Worm (Caenorhabditis elegans) whole organism, young adult: ENCODE measurements around the gene arrd-19.

Source experiments
- B0019.2 ChIP-seq: fragments of 200-800 bp; sonication (Bioruptor generic); conservative IDR thresholded peaks from 2 replicates; pipeline ENCODE4 v1.3.6; 2022; ENCODE audit warnings: missing genetic modification reagents, missing genetic modification characterization, missing compliant biosample characterization
- D2030.7 ChIP-seq: fragments of 200-800 bp; sonication (Bioruptor generic); IDR thresholded peaks from 2 replicates; pipeline ENCODE4 v1.3.6; 2022; ENCODE audit warnings: missing genetic modification reagents, missing genetic modification characterization, missing compliant biosample characterization
- F10E7.11 ChIP-seq: sonication (generic microtip); optimal IDR thresholded peaks from 2 replicates; lab custom pipeline; 2017; ENCODE audit warnings: mild to moderate bottlenecking, missing genetic modification characterization, moderate library complexity, missing compliant biosample characterization
- F52B5.7 ChIP-seq: sonication (generic microtip); optimal IDR thresholded peaks from 2 replicates; lab custom pipeline; 2016; ENCODE audit warnings: mild to moderate bottlenecking, missing genetic modification characterization, missing compliant biosample characterization
- F55B11.4 ChIP-seq: sonication (generic microtip); optimal IDR thresholded peaks from 2 replicates; lab custom pipeline; 2016; ENCODE audit warnings: missing compliant biosample characterization, missing genetic modification characterization, borderline replicate concordance; ENCODE audit not compliant: insufficient read depth
- Y67H2A.10 ChIP-seq: fragments of 200-800 bp; sonication (Bioruptor generic); conservative IDR thresholded peaks from 2 replicates; pipeline ENCODE4 v1.3.6; 2022; ENCODE audit warnings: missing genetic modification reagents, missing genetic modification characterization, missing compliant biosample characterization
- aptf-2 ChIP-seq: fragments of 200-800 bp; sonication (Bioruptor generic); conservative IDR thresholded peaks from 2 replicates; pipeline ENCODE4 v1.3.6; 2022; ENCODE audit warnings: missing genetic modification reagents, missing genetic modification characterization, missing compliant biosample characterization
- aptf-3 ChIP-seq: fragments of 200-800 bp; sonication (Bioruptor generic); IDR thresholded peaks from 2 replicates; pipeline ENCODE4 v1.3.6; 2022; ENCODE audit warnings: missing genetic modification characterization, missing compliant biosample characterization
- bed-1 ChIP-seq: fragments of 200-800 bp; sonication (Bioruptor generic); IDR thresholded peaks from 2 replicates; pipeline ENCODE4 v1.3.6; 2022; ENCODE audit warnings: missing genetic modification reagents, missing genetic modification characterization, missing compliant biosample characterization
- ccch-3 ChIP-seq: fragments of 200-800 bp; sonication (Bioruptor generic); optimal IDR thresholded peaks from 2 replicates; lab custom pipeline; 2018; ENCODE audit warnings: mild to moderate bottlenecking, missing genetic modification characterization, missing compliant biosample characterization
- cebp-1 ChIP-seq, 2 experiments: fragments of 200-800 bp in 1 of 2; sonication (Bioruptor generic) in 1 of 2; sonication (generic microtip) in 1 of 2; IDR thresholded peaks in 1 of 2; optimal IDR thresholded peaks in 1 of 2; 2 replicates each; pipeline versions ENCODE4 v1.3.6 to Lab custom; 2017 to 2022; ENCODE audit warnings: missing compliant biosample characterization in 2 of 2, missing genetic modification characterization in 2 of 2, mild to moderate bottlenecking in 1 of 2, missing genetic modification reagents in 1 of 2, moderate library complexity in 1 of 2
- ceh-100 ChIP-seq: fragments of 200-800 bp; sonication (Bioruptor generic); IDR thresholded peaks from 2 replicates; pipeline ENCODE4 v1.3.6; 2022; ENCODE audit warnings: missing genetic modification reagents, missing genetic modification characterization, missing compliant biosample characterization
- ceh-91 ChIP-seq: fragments of 200-800 bp; sonication (Bioruptor generic); IDR thresholded peaks from 2 replicates; pipeline ENCODE4 v1.3.6; 2022; ENCODE audit warnings: missing genetic modification reagents, missing genetic modification characterization, missing compliant biosample characterization
- die-1 ChIP-seq: sonication (generic microtip); optimal IDR thresholded peaks from 2 replicates; lab custom pipeline; 2016; ENCODE audit warnings: missing genotype, mild to moderate bottlenecking, missing genetic modification characterization, missing compliant biosample characterization
- dpl-1 ChIP-seq: fragments of 150-350 bp; optimal IDR thresholded peaks from 2 replicates; lab custom pipeline; 2014; ENCODE audit warnings: missing biosample characterization, missing genetic modification reagents, missing genetic modification characterization
- egl-18 ChIP-seq: fragments of 200-800 bp; sonication (Bioruptor generic); IDR thresholded peaks from 2 replicates; pipeline ENCODE4 v1.3.6; 2022; ENCODE audit warnings: missing genetic modification reagents, missing genetic modification characterization, missing compliant biosample characterization
- egrh-3 ChIP-seq: fragments of 200-800 bp; sonication (Bioruptor generic); IDR thresholded peaks from 2 replicates; pipeline ENCODE4 v1.3.6; 2022; ENCODE audit warnings: missing genetic modification reagents, missing genetic modification characterization, missing compliant biosample characterization
- him-1 ChIP-seq: sonication (generic microtip); optimal IDR thresholded peaks from 2 replicates; lab custom pipeline; 2016; ENCODE audit warnings: missing genotype, missing genetic modification reagents, missing genetic modification characterization, missing compliant biosample characterization
- hlh-26 ChIP-seq: fragments of 200-800 bp; sonication (Bioruptor generic); conservative IDR thresholded peaks from 2 replicates; pipeline ENCODE4 v1.3.6; 2022; ENCODE audit warnings: missing genetic modification reagents, missing genetic modification characterization, missing compliant biosample characterization
- hmg-20 ChIP-seq: fragments of 200-800 bp; sonication (Bioruptor generic); IDR thresholded peaks from 2 replicates; pipeline ENCODE4 v1.3.6; 2022; ENCODE audit warnings: missing genetic modification reagents, missing genetic modification characterization, missing compliant biosample characterization
- let-607 ChIP-seq, 2 experiments: fragments of 200-800 bp in 1 of 2; sonication (Bioruptor generic) in 1 of 2; sonication (generic microtip) in 1 of 2; optimal IDR thresholded peaks; 2 replicates each; lab custom pipeline; 2016 to 2018; ENCODE audit warnings: mild to moderate bottlenecking in 2 of 2, missing compliant biosample characterization in 2 of 2, missing genetic modification characterization in 2 of 2, moderate library complexity in 2 of 2, missing genotype in 1 of 2
- madf-10 ChIP-seq: sonication (generic microtip); optimal IDR thresholded peaks from 2 replicates; lab custom pipeline; 2016; ENCODE audit warnings: mild to moderate bottlenecking, missing genetic modification characterization, missing compliant biosample characterization
- madf-3 ChIP-seq: fragments of 200-800 bp; sonication (Bioruptor generic); IDR thresholded peaks from 2 replicates; pipeline ENCODE4 v1.3.6; 2022; ENCODE audit warnings: missing genetic modification reagents, missing genetic modification characterization, missing compliant biosample characterization
- madf-6 ChIP-seq: fragments of 200-800 bp; sonication (Bioruptor generic); IDR thresholded peaks from 2 replicates; pipeline ENCODE4 v1.3.6; 2022; ENCODE audit warnings: missing genetic modification reagents, missing genetic modification characterization, missing compliant biosample characterization
- mcd-1 ChIP-seq: fragments of 200-800 bp; sonication (Bioruptor generic); IDR thresholded peaks from 2 replicates; pipeline ENCODE4 v1.3.6; 2022; ENCODE audit warnings: missing genetic modification reagents, missing genetic modification characterization, missing compliant biosample characterization
- mel-28 ChIP-seq: sonication (generic microtip); optimal IDR thresholded peaks from 2 replicates; lab custom pipeline; 2016; ENCODE audit warnings: borderline replicate concordance, mild to moderate bottlenecking, missing genetic modification characterization, missing compliant biosample characterization
- mes-4 ChIP-seq: sonication (generic microtip); optimal IDR thresholded peaks from 2 replicates; lab custom pipeline; 2016; ENCODE audit warnings: missing genotype, missing genetic modification characterization, missing compliant biosample characterization
- nhr-120 ChIP-seq: fragments of 200-800 bp; sonication (Bioruptor generic); IDR thresholded peaks from 2 replicates; pipeline ENCODE4 v1.3.6; 2022; ENCODE audit warnings: missing genetic modification characterization, missing compliant biosample characterization
- nhr-179 ChIP-seq: sonication (generic microtip); optimal IDR thresholded peaks from 2 replicates; lab custom pipeline; 2016; ENCODE audit warnings: mild to moderate bottlenecking, missing genetic modification characterization, missing compliant biosample characterization
- nhr-80 ChIP-seq: sonication (generic microtip); optimal IDR thresholded peaks from 2 replicates; lab custom pipeline; 2016; ENCODE audit warnings: missing genetic modification characterization, missing compliant biosample characterization
- sdz-38 ChIP-seq: sonication (generic microtip); optimal IDR thresholded peaks from 2 replicates; lab custom pipeline; 2016; ENCODE audit warnings: missing genotype, missing genetic modification characterization, missing compliant biosample characterization
- snpc-3.4 ChIP-seq: sonication (generic microtip); optimal IDR thresholded peaks from 2 replicates; lab custom pipeline; 2017; ENCODE audit warnings: missing genetic modification characterization, mild to moderate bottlenecking, missing compliant biosample characterization, antibody characterized with exemption, moderate library complexity, missing genotype, missing genetic modification reagents
- somi-1 ChIP-seq: fragments of 200-800 bp; sonication (Bioruptor generic); optimal IDR thresholded peaks from 2 replicates; lab custom pipeline; 2018; ENCODE audit warnings: mild to moderate bottlenecking, missing genetic modification characterization, missing compliant biosample characterization
- tlf-1 ChIP-seq: fragments of 200-800 bp; sonication (Bioruptor generic); optimal IDR thresholded peaks from 2 replicates; lab custom pipeline; 2018; ENCODE audit warnings: mild to moderate bottlenecking, missing genetic modification characterization, missing compliant biosample characterization
- unc-130 ChIP-seq: sonication (generic microtip); optimal IDR thresholded peaks from 2 replicates; lab custom pipeline; 2016; ENCODE audit warnings: missing genetic modification reagents, missing genetic modification characterization, missing compliant biosample characterization

arrd-19 gene

ce11 chrV:3297764-3298163, 17.6 kb downstream of the arrd-19 start, which contains the start of gene srx-122:
Gene srx-122, minus strand, starts transcription at chrV:3297864.
- TF ChIP-seq die-1 (tag; lab: Kevin White, UChicago) (no peak), ceh-100 (GFP tag; lab: Robert Waterston, UW) (no peak), mel-28 (tag; lab: Kevin White, UChicago) (no peak), snpc-3.4 (no peak), ccch-3 (GFP tag; lab: Kevin White, UChicago) (no peak), ceh-91 (GFP tag; lab: Robert Waterston, UW) (no peak), F55B11.4 (tag; lab: Kevin White, UChicago) (no peak), F52B5.7 (tag; lab: Kevin White, UChicago) (no peak), let-607 (tag; optimal IDR thresholded peaks at IDR 0.05; lab: Kevin White, UChicago) (no peak), aptf-3 (no peak), him-1 (no peak), madf-3 (no peak), Y67H2A.10 (GFP tag; lab: Robert Waterston, UW) (no peak), somi-1 (GFP tag; lab: Kevin White, UChicago) (no peak), nhr-179 (tag; lab: Kevin White, UChicago) (no peak), mes-4 (no peak)
- TF ChIP-seq, all 124 proteins: peak for 0

ce11 chrV:3295368-3295767, 19.9 kb downstream of the arrd-19 start:
- TF ChIP-seq F10E7.11 (tag; lab: Kevin White, UChicago), result no peak
- no peak for TF ChIP-seq nhr-120 (GFP tag; lab: Robert Waterston, UW)
- no peak for TF ChIP-seq madf-10 (tag; lab: Kevin White, UChicago)
- no peak for TF ChIP-seq dpl-1
- no peak for TF ChIP-seq nhr-80 (tag; lab: Kevin White, UChicago)
- TF ChIP-seq D2030.7 (GFP tag; lab: Robert Waterston, UW), result no peak
- no peak for TF ChIP-seq mel-28 (tag; lab: Kevin White, UChicago)
- TF ChIP-seq egl-18 (GFP tag; lab: Robert Waterston, UW), result no peak
- TF ChIP-seq B0019.2 (GFP tag; lab: Robert Waterston, UW), result no peak
- TF ChIP-seq unc-130, result no peak
- no peak for TF ChIP-seq sdz-38 (tag; lab: Kevin White, UChicago)
- no peak for TF ChIP-seq madf-6 (GFP tag; lab: Robert Waterston, UW)

- TF ChIP-seq hlh-26 (GFP tag; lab: Robert Waterston, UW) (no peak), cebp-1 (GFP tag; IDR thresholded peaks at IDR 0.05; lab: Robert Waterston, UW) (no peak), cebp-1 (tag; optimal IDR thresholded peaks at IDR 0.05; lab: Kevin White, UChicago) (no peak), hmg-20 (GFP tag; lab: Robert Waterston, UW) (no peak), mcd-1 (GFP tag; lab: Robert Waterston, UW) (no peak), tlf-1 (GFP tag; lab: Kevin White, UChicago) (no peak), egrh-3 (no peak)
Measured at ce11 chrV:3289267-3289666, 26.0 kb downstream of the arrd-19 start, which contains the start of gene F35F10.6. Gene F35F10.6, minus strand, starts transcription at chrV:3289367.

DNA sequence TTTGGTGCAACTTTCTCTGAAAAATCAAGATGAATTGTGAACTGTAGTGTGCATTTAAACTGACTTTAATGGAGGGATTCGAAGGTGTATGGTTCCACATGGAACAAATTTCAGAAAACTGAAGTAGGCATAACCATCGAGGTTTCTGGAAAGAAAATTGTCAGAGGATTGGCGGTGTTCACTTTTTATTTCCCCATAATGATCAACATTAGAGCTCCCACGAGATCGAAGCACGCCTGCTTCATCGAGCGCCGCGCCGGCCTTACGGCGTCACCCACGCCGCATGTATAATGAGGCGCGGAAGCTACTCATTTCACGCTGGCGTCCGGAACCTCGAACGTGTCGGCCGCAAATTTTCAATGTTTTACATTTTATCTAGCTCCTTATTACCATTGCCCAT, 27.2 kb downstream of the arrd-19 start:
- TF ChIP-seq bed-1 (peak; percentile 76; the same call in 1 of the 2 replicates), egl-18 (GFP tag; lab: Robert Waterston, UW) (peak; percentile 52; the same call in 1 of the 2 replicates), aptf-2 (no peak)
- TF ChIP-seq, all 124 proteins: peak for 2
